Fruit fly (Drosophila melanogaster) whole organism, embryonic: ENCODE results near the gene edin.

Source experiments
- Bgb ChIP-seq: fragments of 200-800 bp; sonication (Bioruptor generic); IDR thresholded peaks from 2 replicates; pipeline ENCODE4 v1.3.6; 2022; ENCODE audit warnings: missing biosample characterization, missing genetic modification characterization; ENCODE audit not compliant: partially characterized antibody
- CG10274 ChIP-seq: fragments of 200-800 bp; sonication (Bioruptor generic); optimal IDR thresholded peaks from 3 replicates; lab custom pipeline; 2017; ENCODE audit warnings: missing biosample characterization, mild to moderate bottlenecking, missing genetic modification characterization
- CG12744 ChIP-seq: fragments of 200-800 bp; sonication (Bioruptor generic); optimal IDR thresholded peaks from 2 replicates; lab custom pipeline; 2016; ENCODE audit warnings: missing biosample characterization, missing genetic modification characterization
- CG15011 ChIP-seq: fragments of 200-800 bp; sonication (Bioruptor generic); optimal IDR thresholded peaks from 3 replicates; lab custom pipeline; 2018; ENCODE audit warnings: missing biosample characterization, mild to moderate bottlenecking, missing genetic modification characterization
- CG16813 ChIP-seq: fragments of 200-800 bp; sonication (Bioruptor generic); IDR thresholded peaks from 3 replicates; pipeline ENCODE4 v1.3.6; 2022; ENCODE audit warnings: missing biosample characterization, missing genetic modification characterization; ENCODE audit not compliant: partially characterized antibody
- CG17612 ChIP-seq: fragments of 200-800 bp; sonication (Bioruptor generic); IDR thresholded peaks from 2 replicates; pipeline ENCODE4 v1.3.6; 2022; ENCODE audit warnings: missing biosample characterization, missing genetic modification characterization
- CG18599 ChIP-seq: fragments of 200-800 bp; sonication (Bioruptor generic); optimal IDR thresholded peaks from 3 replicates; lab custom pipeline; 2017; ENCODE audit warnings: missing biosample characterization, missing genetic modification characterization, mild to moderate bottlenecking, moderate library complexity, missing genetic modification reagents
- CG18619 ChIP-seq: fragments of 200-800 bp; sonication (Bioruptor generic); optimal IDR thresholded peaks from 3 replicates; lab custom pipeline; 2017; ENCODE audit warnings: missing biosample characterization, mild to moderate bottlenecking, missing genetic modification characterization
- CG2116 ChIP-seq: fragments of 200-800 bp; sonication (Bioruptor generic); optimal IDR thresholded peaks from 3 replicates; lab custom pipeline; 2018; ENCODE audit warnings: missing biosample characterization, mild to moderate bottlenecking, missing genetic modification characterization
- CG2889 ChIP-seq: fragments of 200-800 bp; sonication (Bioruptor generic); IDR thresholded peaks from 3 replicates; pipeline ENCODE4 v1.3.6; 2022; ENCODE audit warnings: missing biosample characterization, missing genetic modification characterization
- CG33557 ChIP-seq: fragments of 200-800 bp; sonication (Bioruptor generic); optimal IDR thresholded peaks from 2 replicates; lab custom pipeline; 2019; ENCODE audit warnings: missing biosample characterization, mild to moderate bottlenecking, missing genetic modification characterization, moderate library complexity
- CG42726 ChIP-seq: fragments of 200-800 bp; sonication (Bioruptor generic); IDR thresholded peaks from 2 replicates; pipeline ENCODE4 v1.3.6; 2022; ENCODE audit warnings: missing biosample characterization, missing genetic modification characterization; ENCODE audit not compliant: partially characterized antibody
- CG4360 ChIP-seq: fragments of 200-800 bp; sonication (Bioruptor generic); IDR thresholded peaks from 2 replicates; pipeline ENCODE4 v1.3.6; 2022; ENCODE audit warnings: missing biosample characterization, missing genetic modification characterization
- CG5180 ChIP-seq: fragments of 200-800 bp; sonication (Bioruptor generic); optimal IDR thresholded peaks from 3 replicates; lab custom pipeline; 2017; ENCODE audit warnings: missing biosample characterization, missing genetic modification characterization, mild to moderate bottlenecking, moderate library complexity, missing genetic modification reagents
- CG5245 ChIP-seq: fragments of 200-800 bp; sonication (Bioruptor generic); optimal IDR thresholded peaks from 3 replicates; lab custom pipeline; 2016; ENCODE audit warnings: missing biosample characterization, missing genetic modification characterization
- CG6654 ChIP-seq: fragments of 200-800 bp; sonication (Bioruptor generic); optimal IDR thresholded peaks from 2 replicates; lab custom pipeline; 2017; ENCODE audit warnings: missing biosample characterization, mild to moderate bottlenecking, missing genetic modification characterization
- CG6765 ChIP-seq: fragments of 200-800 bp; sonication (Bioruptor generic); optimal IDR thresholded peaks from 3 replicates; lab custom pipeline; 2017; ENCODE audit warnings: missing biosample characterization, mild to moderate bottlenecking, missing genetic modification characterization
- CG7271 ChIP-seq: fragments of 200-800 bp; sonication (Bioruptor generic); optimal IDR thresholded peaks from 2 replicates; lab custom pipeline; 2018; ENCODE audit warnings: missing biosample characterization, mild to moderate bottlenecking, missing genetic modification characterization, moderate library complexity
- CG7372 ChIP-seq: fragments of 200-800 bp; sonication (Bioruptor generic); IDR thresholded peaks from 2 replicates; pipeline ENCODE4 v1.3.6; 2022; ENCODE audit warnings: missing biosample characterization, missing genetic modification characterization
- CG8290 ChIP-seq, 3 experiments: fragments of 200-800 bp; sonication (Bioruptor generic); optimal IDR thresholded peaks; 2 replicates each; lab custom pipeline; 2016 to 2019; ENCODE audit warnings: missing biosample characterization in 3 of 3, missing genetic modification characterization in 3 of 3, mild to moderate bottlenecking in 2 of 3, moderate library complexity in 1 of 3
- CG9609 ChIP-seq: fragments of 200-800 bp; sonication (Bioruptor generic); optimal IDR thresholded peaks from 3 replicates; lab custom pipeline; 2016; ENCODE audit warnings: missing biosample characterization, missing genetic modification characterization
- D19A ChIP-seq: fragments of 200-800 bp; optimal IDR thresholded peaks from 3 replicates; lab custom pipeline; 2019; ENCODE audit warnings: missing biosample characterization, mild to moderate bottlenecking, missing genetic modification characterization, moderate library complexity
- Dref ChIP-seq: fragments of 200-800 bp; sonication (Bioruptor generic); IDR thresholded peaks from 2 replicates; pipeline ENCODE4 v1.3.6; 2022; ENCODE audit warnings: missing biosample characterization, missing genetic modification characterization
- Kr ChIP-seq: fragments of 200-800 bp; sonication (Bioruptor generic); optimal IDR thresholded peaks from 2 replicates; lab custom pipeline; 2017; ENCODE audit warnings: missing biosample characterization, mild to moderate bottlenecking, missing genetic modification characterization
- Max ChIP-seq: fragments of 200-800 bp; sonication (Bioruptor generic); optimal IDR thresholded peaks from 2 replicates; lab custom pipeline; 2016; ENCODE audit warnings: missing biosample characterization, mild to moderate bottlenecking, missing genetic modification characterization
- Mes4 ChIP-seq: fragments of 200-800 bp; sonication (Bioruptor generic); optimal IDR thresholded peaks from 2 replicates; lab custom pipeline; 2016; ENCODE audit warnings: missing biosample characterization, missing genetic modification characterization
- Neu2 ChIP-seq: fragments of 200-800 bp; sonication (Bioruptor generic); optimal IDR thresholded peaks from 3 replicates; lab custom pipeline; 2016; ENCODE audit warnings: missing biosample characterization, missing genetic modification characterization, borderline replicate concordance
- Nf-YA ChIP-seq: fragments of 200-800 bp; sonication (Bioruptor generic); IDR thresholded peaks from 2 replicates; pipeline ENCODE4 v1.3.6; 2022; ENCODE audit warnings: missing biosample characterization, missing genetic modification characterization
- Oaz ChIP-seq: fragments of 200-800 bp; sonication (Bioruptor generic); IDR thresholded peaks from 2 replicates; pipeline ENCODE4 v1.3.6; 2022; ENCODE audit warnings: missing biosample characterization, missing genetic modification characterization
- Opbp ChIP-seq: fragments of 200-800 bp; sonication (Bioruptor generic); IDR thresholded peaks from 3 replicates; pipeline ENCODE4 v1.3.6; 2022; ENCODE audit warnings: missing biosample characterization, missing genetic modification characterization; ENCODE audit not compliant: partially characterized antibody
- Rx ChIP-seq: fragments of 200-800 bp; sonication (Bioruptor generic); IDR thresholded peaks from 2 replicates; pipeline ENCODE4 v1.3.6; 2022; ENCODE audit warnings: missing biosample characterization, missing genetic modification characterization
- Taf1 ChIP-seq: fragments of 200-800 bp; sonication (Bioruptor generic); IDR thresholded peaks from 2 replicates; pipeline ENCODE4 v1.3.6; 2022; ENCODE audit warnings: missing biosample characterization, missing genetic modification characterization
- abd-A ChIP-seq: fragments of 200-800 bp; sonication (Bioruptor generic); optimal IDR thresholded peaks from 3 replicates; lab custom pipeline; 2019; ENCODE audit warnings: missing biosample characterization, mild to moderate bottlenecking, missing genetic modification characterization, moderate library complexity
- bab2 ChIP-seq: fragments of 200-800 bp; sonication (Bioruptor generic); optimal IDR thresholded peaks from 2 replicates; lab custom pipeline; 2016; ENCODE audit warnings: missing biosample characterization, missing genetic modification characterization
- bigmax ChIP-seq: fragments of 200-800 bp; sonication (Bioruptor generic); optimal IDR thresholded peaks from 2 replicates; lab custom pipeline; 2018; ENCODE audit warnings: missing biosample characterization, mild to moderate bottlenecking, missing genetic modification characterization
- crp ChIP-seq, 2 experiments: fragments of 200-800 bp; sonication (Bioruptor generic); optimal IDR thresholded peaks; 2 replicates in 1 of 2; 3 replicates in 1 of 2; lab custom pipeline; 2017; ENCODE audit warnings: missing biosample characterization in 2 of 2, missing genetic modification characterization in 2 of 2, mild to moderate bottlenecking in 1 of 2, moderate library complexity in 1 of 2
- dati ChIP-seq: fragments of 200-800 bp; sonication (Bioruptor generic); IDR thresholded peaks from 2 replicates; pipeline ENCODE4 v1.3.6; 2022; ENCODE audit warnings: missing biosample characterization, missing genetic modification characterization
- dm ChIP-seq: fragments of 200-800 bp; sonication (Bioruptor generic); optimal IDR thresholded peaks from 3 replicates; lab custom pipeline; 2016; ENCODE audit warnings: missing biosample characterization, missing genetic modification characterization
- exex ChIP-seq: fragments of 200-800 bp; sonication (Bioruptor generic); optimal IDR thresholded peaks from 4 replicates; lab custom pipeline; 2018; ENCODE audit warnings: missing biosample characterization, mild to moderate bottlenecking, missing genetic modification characterization, moderate library complexity
- grau ChIP-seq: fragments of 200-800 bp; optimal IDR thresholded peaks from 3 replicates; lab custom pipeline; 2019; ENCODE audit warnings: missing biosample characterization, mild to moderate bottlenecking, missing genetic modification characterization, moderate library complexity
- lola ChIP-seq, 3 experiments: fragments of >200 bp in 2 of 3; fragments of 200-800 bp in 1 of 3; sonication (Bioruptor generic) in 1 of 3; optimal IDR thresholded peaks; 2 replicates each; lab custom pipeline; 2017 to 2019; ENCODE audit warnings: missing biosample characterization in 3 of 3, missing genetic modification characterization in 3 of 3, mild to moderate bottlenecking in 1 of 3, moderate library complexity in 1 of 3
- nerfin-1 ChIP-seq: fragments of 200-800 bp; sonication (Bioruptor generic); optimal IDR thresholded peaks from 3 replicates; lab custom pipeline; 2019; ENCODE audit warnings: missing biosample characterization, mild to moderate bottlenecking, missing genetic modification characterization, moderate library complexity
- nerfin-2 ChIP-seq: fragments of 200-800 bp; sonication (Bioruptor generic); IDR thresholded peaks from 2 replicates; pipeline ENCODE4 v1.3.6; 2022; ENCODE audit warnings: missing biosample characterization, missing genetic modification characterization; ENCODE audit not compliant: partially characterized antibody
- odd ChIP-seq: fragments of 200-800 bp; sonication (Bioruptor generic); optimal IDR thresholded peaks from 2 replicates; lab custom pipeline; 2017; ENCODE audit warnings: missing biosample characterization, mild to moderate bottlenecking, missing genetic modification characterization
- p53 ChIP-seq: fragments of 200-800 bp; sonication (Bioruptor generic); optimal IDR thresholded peaks from 2 replicates; lab custom pipeline; 2016; ENCODE audit warnings: missing biosample characterization, missing genetic modification characterization
- pfk ChIP-seq: fragments of 200-800 bp; sonication (Bioruptor generic); optimal IDR thresholded peaks from 2 replicates; lab custom pipeline; 2018; ENCODE audit warnings: missing biosample characterization, mild to moderate bottlenecking, missing genetic modification characterization, moderate library complexity
- sima ChIP-seq: fragments of 200-800 bp; sonication (Bioruptor generic); optimal IDR thresholded peaks from 2 replicates; lab custom pipeline; 2016; ENCODE audit warnings: missing biosample characterization, missing genetic modification characterization
- stwl ChIP-seq: fragments of 200-800 bp; sonication (Bioruptor generic); optimal IDR thresholded peaks from 3 replicates; lab custom pipeline; 2018; ENCODE audit warnings: missing biosample characterization, mild to moderate bottlenecking, missing genetic modification characterization, moderate library complexity

Gene edin

DNA sequence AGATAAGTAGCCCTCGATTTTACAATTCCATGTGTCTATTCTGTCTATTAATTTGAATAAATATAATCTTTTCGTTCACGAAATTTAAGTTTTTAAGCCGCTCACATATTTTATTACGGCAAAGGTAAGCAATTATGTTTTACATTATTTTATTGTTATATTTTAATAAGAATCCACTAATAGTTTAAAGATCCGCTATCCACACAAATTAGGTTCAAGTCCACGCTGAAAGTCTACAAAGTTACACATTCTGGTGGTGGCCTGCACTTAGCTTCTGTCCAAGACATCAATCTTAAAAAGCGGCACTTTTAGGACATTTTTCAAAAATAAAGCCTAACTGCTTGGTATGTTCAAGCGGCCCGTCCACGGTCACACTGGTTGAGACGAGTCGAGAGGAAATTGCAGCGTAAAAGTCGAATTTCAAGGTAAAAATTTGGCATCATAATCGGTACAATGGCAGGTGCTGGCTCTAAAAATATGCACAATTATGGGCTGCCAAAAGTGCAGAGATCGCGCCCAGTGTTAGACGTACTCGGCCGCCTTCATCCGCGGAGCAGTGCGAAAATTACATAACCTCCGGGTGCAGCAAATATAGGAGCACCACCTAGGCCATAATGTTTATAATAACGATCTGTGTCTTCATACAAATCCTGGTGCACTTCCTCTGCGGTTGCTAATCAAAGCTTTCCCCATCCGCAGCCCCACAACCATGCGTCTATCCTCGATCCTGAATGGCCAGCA lies 19.8 kb upstream of the edin start, which contains the start of the genes UQCR-Q and CG46525 (continued):
- TF ChIP-seq p53 (GFP tag; lab: Kevin White, UChicago) (no peak), CG7372 (no peak), Nf-YA (GFP tag; lab: Robert Waterston, UW) (no peak), CG8290 (GFP tag; optimal IDR thresholded peaks at IDR 0.05; lab: Kevin White, UChicago) (peak; percentile 1), CG8290 (tag; optimal IDR thresholded peaks at IDR 0.05; lab: Kevin White, UChicago) (peak in 1 of 2 experiments; percentile 67), CG7271 (tag; lab: Kevin White, UChicago) (no peak), bab2 (GFP tag; lab: Kevin White, UChicago) (no peak), exex (tag; lab: Kevin White, UChicago) (peak; percentile 59), CG18619 (GFP tag; lab: Kevin White, UChicago) (no peak), CG18599 (no peak), CG4360 (GFP tag; lab: Robert Waterston, UW) (no peak), lola (GFP tag; optimal IDR thresholded peaks at IDR 0.05; lab: Kevin White, UChicago) (no peak), dm (GFP tag; lab: Kevin White, UChicago) (no peak), stwl (tag; lab: Kevin White, UChicago) (peak; percentile 72), Dref (GFP tag; lab: Robert Waterston, UW) (peak; percentile 39), nerfin-2 (GFP tag; lab: Robert Waterston, UW) (no peak), CG42726 (GFP tag; lab: Robert Waterston, UW) (peak; percentile 62), Neu2 (GFP tag; lab: Kevin White, UChicago) (no peak), Max (GFP tag; lab: Kevin White, UChicago) (no peak), D19A (tag; lab: Kevin White, UChicago) (no peak), CG5180 (GFP tag; lab: Kevin White, UChicago) (no peak), Rx (no peak), odd (no peak), Mes4 (GFP tag; lab: Kevin White, UChicago) (no peak), CG15011 (GFP tag; lab: Kevin White, UChicago) (no peak), Taf1 (GFP tag; lab: Robert Waterston, UW) (no peak), sima (GFP tag; lab: Kevin White, UChicago) (no peak), Opbp (GFP tag; lab: Robert Waterston, UW) (no peak; the same call in 2 of the 3 replicates), CG16813 (GFP tag; lab: Robert Waterston, UW) (peak; percentile 48), CG10274 (GFP tag; lab: Kevin White, UChicago) (no peak), crp (GFP tag; optimal IDR thresholded peaks at IDR 0.05; lab: Kevin White, UChicago) (peak in 1 of 2 experiments; percentile 55), CG9609 (GFP tag; lab: Kevin White, UChicago) (no peak), Bgb (GFP tag; lab: Robert Waterston, UW) (peak; percentile 51), CG6654 (no peak), dati (GFP tag; lab: Robert Waterston, UW) (no peak), CG12744 (GFP tag; lab: Kevin White, UChicago) (no peak), CG5245 (no peak), CG2116 (GFP tag; lab: Kevin White, UChicago) (peak; percentile 79), grau (tag; lab: Kevin White, UChicago) (peak; percentile 15), Oaz (no peak), abd-A (tag; lab: Kevin White, UChicago) (no peak), nerfin-1 (tag; lab: Kevin White, UChicago) (no peak), CG17612 (GFP tag; lab: Robert Waterston, UW) (no peak), Kr (GFP tag; lab: Kevin White, UChicago) (no peak), CG2889 (GFP tag; lab: Robert Waterston, UW) (no peak), pfk (GFP tag; lab: Kevin White, UChicago) (no peak), CG33557 (GFP tag; lab: Kevin White, UChicago) (no peak), CG6765 (GFP tag; lab: Kevin White, UChicago) (no peak), bigmax (peak; percentile 66)
